Worm (Caenorhabditis elegans) whole organism, mixed stage, embryonic: ENCODE measurements around the gene aman-1.

ENCODE experiments used
- elt-3 ChIP-seq: fragments of 150-350 bp; optimal IDR thresholded peaks from 2 replicates; lab custom pipeline; 2014; ENCODE audit warnings: missing biosample characterization, missing genetic modification characterization
- ham-2 ChIP-seq: fragments of 200-800 bp; sonication (Bioruptor generic); optimal IDR thresholded peaks from 2 replicates; lab custom pipeline; 2018; ENCODE audit warnings: mild to moderate bottlenecking, missing genetic modification characterization, missing compliant biosample characterization
- lin-13 ChIP-seq: fragments of 150-350 bp; optimal IDR thresholded peaks from 2 replicates; lab custom pipeline; 2014; ENCODE audit warnings: missing biosample characterization, missing genetic modification characterization
- lin-32 ChIP-seq: fragments of 200-800 bp; sonication (Bioruptor generic); optimal IDR thresholded peaks from 2 replicates; lab custom pipeline; 2018; ENCODE audit warnings: mild to moderate bottlenecking, missing genetic modification characterization, missing compliant biosample characterization
- lsy-2 ChIP-seq: fragments of 150-350 bp; optimal IDR thresholded peaks from 2 replicates; lab custom pipeline; 2014; ENCODE audit warnings: missing biosample characterization, missing genetic modification characterization
- mab-5 ChIP-seq: fragments of 150-350 bp; optimal IDR thresholded peaks from 2 replicates; lab custom pipeline; 2014; ENCODE audit warnings: missing biosample characterization, missing genetic modification characterization
- nhr-237 ChIP-seq: fragments of 150-350 bp; optimal IDR thresholded peaks from 2 replicates; lab custom pipeline; 2014; ENCODE audit warnings: missing biosample characterization, missing genetic modification characterization
- snpc-4 ChIP-seq: fragments of 150-350 bp; optimal IDR thresholded peaks from 2 replicates; lab custom pipeline; 2014; ENCODE audit warnings: missing biosample characterization, missing genetic modification characterization
- sptf-1 ChIP-seq: sonication (generic microtip); optimal IDR thresholded peaks from 2 replicates; lab custom pipeline; 2017; ENCODE audit warnings: mild to moderate bottlenecking, missing genetic modification characterization, moderate library complexity, missing compliant biosample characterization
- unc-62 ChIP-seq: fragments of 150-350 bp; optimal IDR thresholded peaks from 2 replicates; lab custom pipeline; 2014; ENCODE audit warnings: missing biosample characterization, missing genetic modification reagents, missing genetic modification characterization

- TF ChIP-seq lin-32 (GFP tag; lab: Kevin White, UChicago) (no peak), elt-3 (tag; lab: Kevin White, UChicago) (no peak), ham-2 (GFP tag; lab: Kevin White, UChicago) (no peak), nhr-237 (tag; lab: Kevin White, UChicago) (no peak), lin-13 (tag; lab: Kevin White, UChicago) (no peak), sptf-1 (tag; lab: Kevin White, UChicago) (no peak), unc-62 (GFP tag; lab: Kevin White, UChicago) (no peak), snpc-4 (tag; lab: Kevin White, UChicago) (no peak), lsy-2 (tag; lab: Kevin White, UChicago) (no peak), mab-5 (no peak)
Observed at ce11 chrX:4732752-4733151, at the start of gene aman-1.
